Fruit fly (Drosophila melanogaster) whole organism, embryonic: ENCODE results near the gene galla-2.

ENCODE experiments used
- Atf3 ChIP-seq: fragments of 200-800 bp; sonication (Bioruptor generic); optimal IDR thresholded peaks from 3 replicates; lab custom pipeline; 2016; ENCODE audit warnings: missing biosample characterization, missing genetic modification characterization
- BEAF-32 ChIP-seq: fragments of 200-800 bp; sonication (Bioruptor generic); optimal IDR thresholded peaks from 3 replicates; lab custom pipeline; 2017; ENCODE audit warnings: missing biosample characterization, missing genetic modification characterization, mild to moderate bottlenecking, moderate library complexity, missing genetic modification reagents
- CG10267 ChIP-seq: fragments of 200-800 bp; sonication (Bioruptor generic); optimal IDR thresholded peaks from 2 replicates; lab custom pipeline; 2018; ENCODE audit warnings: missing biosample characterization, mild to moderate bottlenecking, missing genetic modification characterization, moderate library complexity
- CG11504 ChIP-seq: fragments of 200-800 bp; sonication (Bioruptor generic); optimal IDR thresholded peaks from 3 replicates; lab custom pipeline; 2019; ENCODE audit warnings: missing biosample characterization, mild to moderate bottlenecking, missing genetic modification characterization, moderate library complexity
- CG11723 ChIP-seq: fragments of 200-800 bp; sonication (Bioruptor generic); optimal IDR thresholded peaks from 2 replicates; lab custom pipeline; 2017; ENCODE audit warnings: missing biosample characterization, mild to moderate bottlenecking, missing genetic modification characterization
- CG12236 ChIP-seq: fragments of 200-800 bp; sonication (Bioruptor generic); optimal IDR thresholded peaks from 2 replicates; lab custom pipeline; 2016; ENCODE audit warnings: missing biosample characterization, missing genetic modification characterization
- CG1233 ChIP-seq: fragments of 200-800 bp; sonication (Bioruptor generic); optimal IDR thresholded peaks from 4 replicates; lab custom pipeline; 2018; ENCODE audit warnings: missing biosample characterization, mild to moderate bottlenecking, missing genetic modification characterization
- CG12659 ChIP-seq: fragments of 200-800 bp; sonication (Bioruptor generic); optimal IDR thresholded peaks from 3 replicates; lab custom pipeline; 2017; ENCODE audit warnings: mild to moderate bottlenecking, missing biosample characterization, missing genetic modification reagents, missing genetic modification characterization
- CG12942 ChIP-seq: fragments of 200-800 bp; sonication (Bioruptor generic); optimal IDR thresholded peaks from 3 replicates; lab custom pipeline; 2016; ENCODE audit warnings: missing biosample characterization, missing genetic modification characterization
- CG17361 ChIP-seq: fragments of 200-800 bp; sonication (Bioruptor generic); IDR thresholded peaks from 3 replicates; pipeline ENCODE4 v1.3.6; 2022; ENCODE audit warnings: missing biosample characterization, missing genetic modification characterization
- CG2889 ChIP-seq: fragments of 200-800 bp; sonication (Bioruptor generic); IDR thresholded peaks from 3 replicates; pipeline ENCODE4 v1.3.6; 2022; ENCODE audit warnings: missing biosample characterization, missing genetic modification characterization
- CG34376 ChIP-seq: fragments of 200-800 bp; sonication (Bioruptor generic); optimal IDR thresholded peaks from 2 replicates; lab custom pipeline; 2018; ENCODE audit warnings: missing biosample characterization, mild to moderate bottlenecking, missing genetic modification characterization
- CG4360 ChIP-seq: fragments of 200-800 bp; sonication (Bioruptor generic); IDR thresholded peaks from 2 replicates; pipeline ENCODE4 v1.3.6; 2022; ENCODE audit warnings: missing biosample characterization, missing genetic modification characterization
- CG5953 ChIP-seq: fragments of 200-800 bp; sonication (Bioruptor generic); IDR thresholded peaks from 2 replicates; pipeline ENCODE4 v1.3.6; 2022; ENCODE audit warnings: missing biosample characterization, missing genetic modification characterization
- CG7372 ChIP-seq: fragments of 200-800 bp; sonication (Bioruptor generic); IDR thresholded peaks from 2 replicates; pipeline ENCODE4 v1.3.6; 2022; ENCODE audit warnings: missing biosample characterization, missing genetic modification characterization
- CG7786 ChIP-seq: fragments of 200-800 bp; sonication (Bioruptor generic); optimal IDR thresholded peaks from 2 replicates; lab custom pipeline; 2016; ENCODE audit warnings: missing biosample characterization, missing genetic modification characterization
- CG8478 ChIP-seq: fragments of >200 bp; optimal IDR thresholded peaks from 2 replicates; lab custom pipeline; 2018
- CG9727 ChIP-seq: fragments of 200-800 bp; sonication (Bioruptor generic); optimal IDR thresholded peaks from 3 replicates; lab custom pipeline; 2017; ENCODE audit warnings: missing biosample characterization, mild to moderate bottlenecking, missing genetic modification characterization
- CG9797 ChIP-seq: fragments of 200-800 bp; sonication (Bioruptor generic); optimal IDR thresholded peaks from 3 replicates; lab custom pipeline; 2018; ENCODE audit warnings: missing biosample characterization, mild to moderate bottlenecking, missing genetic modification characterization
- CG9876 ChIP-seq: fragments of 200-800 bp; sonication (Bioruptor generic); optimal IDR thresholded peaks from 2 replicates; lab custom pipeline; 2016; ENCODE audit warnings: missing biosample characterization, missing genetic modification characterization
- Dip2 ChIP-seq: fragments of 200-800 bp; sonication (Bioruptor generic); IDR thresholded peaks from 2 replicates; pipeline ENCODE4 v1.3.6; 2022; ENCODE audit warnings: missing biosample characterization, missing genetic modification characterization
- Drgx ChIP-seq: fragments of 200-800 bp; sonication (Bioruptor generic); IDR thresholded peaks from 2 replicates; pipeline ENCODE4 v1.3.6; 2022; ENCODE audit warnings: missing biosample characterization, missing genetic modification characterization
- Hr39 ChIP-seq: fragments of >200 bp; optimal IDR thresholded peaks from 2 replicates; lab custom pipeline; 2017
- Hr51 ChIP-seq, 2 experiments: fragments of 200-800 bp; sonication (Bioruptor generic); optimal IDR thresholded peaks; 2 replicates in 1 of 2; 3 replicates in 1 of 2; lab custom pipeline; 2016 to 2018; ENCODE audit warnings: missing biosample characterization in 2 of 2, missing genetic modification characterization in 2 of 2, mild to moderate bottlenecking in 1 of 2, moderate library complexity in 1 of 2
- MESR4 ChIP-seq: fragments of 200-800 bp; sonication (Bioruptor generic); optimal IDR thresholded peaks from 2 replicates; lab custom pipeline; 2018; ENCODE audit warnings: missing biosample characterization, mild to moderate bottlenecking, missing genetic modification characterization, moderate library complexity
- MTF-1 ChIP-seq: fragments of 200-800 bp; sonication (Bioruptor generic); optimal IDR thresholded peaks from 2 replicates; lab custom pipeline; 2018; ENCODE audit warnings: missing biosample characterization, mild to moderate bottlenecking, missing genetic modification characterization, borderline replicate concordance
- Oaz ChIP-seq: fragments of 200-800 bp; sonication (Bioruptor generic); IDR thresholded peaks from 2 replicates; pipeline ENCODE4 v1.3.6; 2022; ENCODE audit warnings: missing biosample characterization, missing genetic modification characterization
- Ptx1 ChIP-seq: fragments of 200-800 bp; sonication (Bioruptor generic); IDR thresholded peaks from 2 replicates; pipeline ENCODE4 v1.3.6; 2022; ENCODE audit warnings: missing biosample characterization, missing genetic modification characterization
- Side ChIP-seq: fragments of 200-800 bp; sonication (Bioruptor generic); optimal IDR thresholded peaks from 2 replicates; lab custom pipeline; 2016; ENCODE audit warnings: missing biosample characterization, missing genetic modification characterization
- TFAM ChIP-seq: fragments of 200-800 bp; sonication (Bioruptor generic); optimal IDR thresholded peaks from 2 replicates; lab custom pipeline; 2017; ENCODE audit warnings: missing biosample characterization, missing genetic modification characterization, inconsistent platforms
- cad ChIP-seq: fragments of >200 bp; optimal IDR thresholded peaks from 2 replicates; lab custom pipeline; 2017; ENCODE audit warnings: missing biosample characterization, missing genetic modification characterization
- disco-r ChIP-seq: fragments of 200-800 bp; sonication (Bioruptor generic); optimal IDR thresholded peaks from 2 replicates; lab custom pipeline; 2016; ENCODE audit warnings: missing biosample characterization, missing genetic modification characterization
- dmrt11E ChIP-seq: fragments of 200-800 bp; sonication (Bioruptor generic); optimal IDR thresholded peaks from 3 replicates; lab custom pipeline; 2018; ENCODE audit warnings: missing biosample characterization, mild to moderate bottlenecking, missing genetic modification characterization, moderate library complexity
- ems ChIP-seq: fragments of 200-800 bp; sonication (Bioruptor generic); optimal IDR thresholded peaks from 3 replicates; lab custom pipeline; 2016; ENCODE audit warnings: missing biosample characterization, missing genetic modification characterization
- fd96Cb ChIP-seq: fragments of 200-800 bp; sonication (Bioruptor generic); optimal IDR thresholded peaks from 2 replicates; lab custom pipeline; 2018; ENCODE audit warnings: missing biosample characterization, mild to moderate bottlenecking, missing genetic modification characterization, moderate library complexity
- gcm2 ChIP-seq: fragments of 200-800 bp; sonication (Bioruptor generic); optimal IDR thresholded peaks from 2 replicates; lab custom pipeline; 2016; ENCODE audit warnings: missing biosample characterization, missing genetic modification characterization
- ham ChIP-seq: fragments of 200-800 bp; sonication (Bioruptor generic); IDR thresholded peaks from 2 replicates; pipeline ENCODE4 v1.3.6; 2022; ENCODE audit warnings: missing biosample characterization, missing genetic modification characterization
- hth ChIP-seq: fragments of >200 bp; optimal IDR thresholded peaks from 2 replicates; lab custom pipeline; 2017; ENCODE audit warnings: inconsistent platforms
- onecut ChIP-seq: fragments of 200-800 bp; sonication (Bioruptor generic); IDR thresholded peaks from 2 replicates; pipeline ENCODE4 v1.3.6; 2022; ENCODE audit warnings: missing biosample characterization, missing genetic modification characterization
- ranshi ChIP-seq: fragments of 200-800 bp; sonication (Bioruptor generic); IDR thresholded peaks from 2 replicates; pipeline ENCODE4 v1.3.6; 2022; ENCODE audit warnings: missing biosample characterization, missing genetic modification characterization
- row ChIP-seq: fragments of 200-800 bp; sonication (Bioruptor generic); IDR thresholded peaks from 3 replicates; pipeline ENCODE4 v1.3.6; 2022; ENCODE audit warnings: missing biosample characterization, missing genetic modification characterization
- sd ChIP-seq: fragments of 200-800 bp; sonication (Bioruptor generic); optimal IDR thresholded peaks from 3 replicates; lab custom pipeline; 2018; ENCODE audit warnings: missing biosample characterization, mild to moderate bottlenecking, missing genetic modification characterization, moderate library complexity
- sens-2 ChIP-seq: fragments of 200-800 bp; sonication (Bioruptor generic); IDR thresholded peaks from 2 replicates; pipeline ENCODE4 v1.3.6; 2022; ENCODE audit warnings: missing biosample characterization, missing genetic modification characterization
- slbo ChIP-seq: fragments of 200-800 bp; sonication (Bioruptor generic); IDR thresholded peaks from 2 replicates; pipeline ENCODE4 v1.3.6; 2022; ENCODE audit warnings: missing biosample characterization, missing genetic modification characterization
- tio ChIP-seq: fragments of 200-800 bp; sonication (Bioruptor generic); optimal IDR thresholded peaks from 2 replicates; lab custom pipeline; 2017; ENCODE audit warnings: missing biosample characterization, missing genetic modification characterization, inconsistent platforms
- twi ChIP-seq: fragments of 200-800 bp; optimal IDR thresholded peaks from 2 replicates; lab custom pipeline; 2019; ENCODE audit warnings: missing biosample characterization, mild to moderate bottlenecking, missing genetic modification characterization, moderate library complexity
- unpg ChIP-seq: fragments of 200-800 bp; sonication (Bioruptor generic); optimal IDR thresholded peaks from 3 replicates; lab custom pipeline; 2018; ENCODE audit warnings: missing biosample characterization, mild to moderate bottlenecking, missing genetic modification characterization, moderate library complexity
- vnd ChIP-seq: fragments of 200-800 bp; sonication (Bioruptor generic); IDR thresholded peaks from 3 replicates; pipeline ENCODE4 v1.3.6; 2022; ENCODE audit warnings: missing biosample characterization, missing genetic modification characterization; ENCODE audit not compliant: partially characterized antibody
- wor ChIP-seq: fragments of 200-800 bp; sonication (Bioruptor generic); IDR thresholded peaks from 2 replicates; pipeline ENCODE4 v1.3.6; 2022; ENCODE audit warnings: missing biosample characterization, missing genetic modification characterization
- z ChIP-seq: fragments of 200-800 bp; sonication (Bioruptor generic); IDR thresholded peaks from 3 replicates; pipeline ENCODE4 v1.3.6; 2022; ENCODE audit warnings: missing biosample characterization, missing genetic modification characterization
- zf30C ChIP-seq: fragments of 200-800 bp; sonication (Bioruptor generic); optimal IDR thresholded peaks from 3 replicates; lab custom pipeline; 2018; ENCODE audit warnings: missing biosample characterization, mild to moderate bottlenecking, missing genetic modification characterization

galla-2 gene

DNA sequence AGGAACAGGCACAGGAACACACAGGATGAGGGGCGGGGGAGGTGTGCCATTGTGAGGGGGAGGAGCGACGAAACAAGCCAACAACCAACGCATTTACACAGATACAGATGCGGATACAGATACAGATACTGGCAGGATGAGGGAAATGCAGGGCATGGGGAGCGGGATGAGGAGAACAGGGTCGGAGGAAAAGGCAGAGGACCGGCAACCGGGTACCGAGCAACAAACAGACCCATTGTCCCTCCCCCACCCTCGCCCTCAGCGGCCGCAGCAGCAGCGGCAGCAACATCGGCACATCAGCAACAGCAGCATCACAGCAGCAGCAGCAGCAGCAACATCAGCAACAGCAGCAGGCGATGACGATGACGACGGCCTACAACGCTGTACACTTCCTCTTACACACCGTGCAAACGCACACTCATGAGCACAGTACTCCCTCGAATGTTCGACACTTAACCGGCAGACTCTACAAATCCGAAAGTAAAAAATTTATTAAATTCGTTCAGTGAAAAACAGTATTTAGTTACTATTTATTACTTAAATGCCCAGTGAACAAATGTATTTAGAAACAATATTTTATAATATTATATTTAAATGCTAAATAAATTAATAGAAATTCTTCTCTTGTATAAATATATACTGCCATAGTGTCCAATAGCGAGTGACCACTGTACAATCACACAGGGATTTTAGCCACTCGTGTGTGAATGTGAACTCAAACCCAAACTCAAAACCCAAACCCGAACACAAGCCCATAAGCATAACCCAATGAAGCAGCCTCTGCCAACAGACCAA, 27.1 kb upstream of the galla-2 start (continued):
- TF ChIP-seq CG11504 (peak; percentile 90), z (GFP tag; lab: Robert Waterston, UW) (peak; percentile 67), Side (GFP tag; lab: Kevin White, UChicago) (no peak), CG11723 (GFP tag; lab: Kevin White, UChicago) (peak; percentile 73), CG9727 (GFP tag; lab: Kevin White, UChicago) (peak; percentile 94), hth (lab: Kevin White, UChicago) (no peak), Atf3 (GFP tag; lab: Kevin White, UChicago) (no peak), ranshi (GFP tag; lab: Robert Waterston, UW) (peak; percentile 81), CG12659 (GFP tag; lab: Kevin White, UChicago) (peak; percentile 88), Drgx (GFP tag; lab: Robert Waterston, UW) (peak; percentile 91), CG7372 (peak; percentile 74), CG9797 (GFP tag; lab: Kevin White, UChicago) (no peak), cad (GFP tag; lab: Kevin White, UChicago) (no peak), unpg (GFP tag; lab: Kevin White, UChicago) (peak; percentile 87), TFAM (no peak), CG4360 (GFP tag; lab: Robert Waterston, UW) (peak; percentile 48), Hr39 (no peak), row (GFP tag; lab: Robert Waterston, UW) (peak; percentile 94), fd96Cb (tag; lab: Kevin White, UChicago) (peak; percentile 89), CG5953 (GFP tag; lab: Robert Waterston, UW) (peak; percentile 73; the same call in 1 of the 2 replicates), MTF-1 (peak; percentile 82), twi (tag; lab: Kevin White, UChicago) (peak; percentile 85), dmrt11E (tag; lab: Kevin White, UChicago) (peak; percentile 93), tio (GFP tag; lab: Kevin White, UChicago) (peak; percentile 84), ems (GFP tag; lab: Kevin White, UChicago) (peak; percentile 27), vnd (GFP tag; lab: Robert Waterston, UW) (no peak), CG10267 (tag; lab: Kevin White, UChicago) (peak; percentile 88), Dip2 (GFP tag; lab: Robert Waterston, UW) (no peak; the same call in 1 of the 2 replicates), CG12942 (peak; percentile 64), disco-r (GFP tag; lab: Kevin White, UChicago) (no peak), Ptx1 (GFP tag; lab: Robert Waterston, UW) (peak; percentile 93), CG1233 (GFP tag; lab: Kevin White, UChicago) (peak; percentile 85), wor (GFP tag; lab: Robert Waterston, UW) (peak; percentile 78), gcm2 (GFP tag; lab: Kevin White, UChicago) (no peak), CG9876 (GFP tag; lab: Kevin White, UChicago) (no peak), CG17361 (GFP tag; lab: Robert Waterston, UW) (peak; percentile 90), BEAF-32 (GFP tag; lab: Kevin White, UChicago) (no peak), onecut (GFP tag; lab: Robert Waterston, UW) (peak; percentile 76), ham (no peak), sd (tag; lab: Kevin White, UChicago) (peak; percentile 66), CG7786 (GFP tag; lab: Kevin White, UChicago) (peak; percentile 15), slbo (GFP tag; lab: Robert Waterston, UW) (peak; percentile 86), MESR4 (GFP tag; lab: Kevin White, UChicago) (no peak), Oaz (GFP tag; lab: Robert Waterston, UW) (peak; percentile 40), Hr51 (GFP tag; optimal IDR thresholded peaks at IDR 0.05; lab: Kevin White, UChicago) (peak; percentile 14 to 91), sens-2 (peak; percentile 72; the same call in 1 of the 2 replicates), zf30C (no peak), CG34376 (GFP tag; lab: Kevin White, UChicago) (no peak), CG2889 (GFP tag; lab: Robert Waterston, UW) (peak; percentile 57; the same call in 1 of the 3 replicates), CG12236 (no peak), CG8478 (peak; percentile 56)
